Fruit fly (Drosophila melanogaster) whole organism: ENCODE data around the gene CG5290.

Source experiments
- CG8478 ChIP-seq: fragments of >200 bp; optimal IDR thresholded peaks from 2 replicates; lab custom pipeline; 2018; ENCODE audit warnings: inconsistent platforms
- Dll ChIP-seq: fragments of >200 bp; optimal IDR thresholded peaks from 2 replicates; lab custom pipeline; 2017
- EcR ChIP-seq, 2 experiments: fragments of >200 bp; optimal IDR thresholded peaks; 2 replicates each; lab custom pipeline; 2017; ENCODE audit warnings: missing biosample characterization in 2 of 2, missing genetic modification characterization in 2 of 2, missing genetic modification reagents in 2 of 2
- pan ChIP-seq: fragments of >200 bp; optimal IDR thresholded peaks from 2 replicates; lab custom pipeline; 2017
- psq ChIP-seq: fragments of >200 bp; optimal IDR thresholded peaks from 2 replicates; lab custom pipeline; 2017
- usp ChIP-seq: fragments of >200 bp; optimal IDR thresholded peaks from 2 replicates; lab custom pipeline; 2017; ENCODE audit warnings: missing biosample characterization, missing genetic modification characterization, mixed read lengths

The CG5290 gene

DNA sequence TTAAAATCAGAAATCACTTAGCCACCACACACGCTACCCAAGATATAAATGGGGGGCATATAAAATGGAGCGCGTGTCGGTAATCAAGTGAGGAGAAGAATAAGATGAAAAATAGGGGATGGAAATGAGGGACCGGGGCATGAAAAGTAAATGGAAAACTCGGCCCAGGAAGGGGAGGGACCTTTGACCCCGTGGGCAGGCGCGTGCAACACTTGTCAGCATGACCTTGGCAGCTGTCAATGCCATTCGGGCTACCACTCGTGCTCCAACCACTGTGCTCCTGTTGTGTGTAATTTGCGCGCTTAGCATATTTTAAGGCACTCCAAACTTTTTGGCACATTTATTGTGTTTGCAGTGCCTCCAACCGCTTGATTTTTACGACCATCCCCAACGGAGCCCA lies 34.0 kb upstream of the CG5290 start:
- TF ChIP-seq CG8478 (lab: Kevin White, UChicago) (no peak), usp (no peak), pan (lab: Kevin White, UChicago) (no peak), psq (lab: Kevin White, UChicago) (no peak), EcR (GFP tag; optimal IDR thresholded peaks at IDR 0.05; lab: Kevin White, UChicago) (no peak), Dll (lab: Kevin White, UChicago) (no peak)

dm6 chr3L:17945422-17945821 lies 33.1 kb upstream of the CG5290 start:
- no peak for TF ChIP-seq pan (lab: Kevin White, UChicago)
- TF ChIP-seq psq (lab: Kevin White, UChicago) = no peak
- no peak for TF ChIP-seq CG8478 (lab: Kevin White, UChicago)
- no peak for TF ChIP-seq EcR (GFP tag; optimal IDR thresholded peaks at IDR 0.05; lab: Kevin White, UChicago)
- TF ChIP-seq Dll (lab: Kevin White, UChicago) = no peak
- no peak for TF ChIP-seq usp

DNA sequence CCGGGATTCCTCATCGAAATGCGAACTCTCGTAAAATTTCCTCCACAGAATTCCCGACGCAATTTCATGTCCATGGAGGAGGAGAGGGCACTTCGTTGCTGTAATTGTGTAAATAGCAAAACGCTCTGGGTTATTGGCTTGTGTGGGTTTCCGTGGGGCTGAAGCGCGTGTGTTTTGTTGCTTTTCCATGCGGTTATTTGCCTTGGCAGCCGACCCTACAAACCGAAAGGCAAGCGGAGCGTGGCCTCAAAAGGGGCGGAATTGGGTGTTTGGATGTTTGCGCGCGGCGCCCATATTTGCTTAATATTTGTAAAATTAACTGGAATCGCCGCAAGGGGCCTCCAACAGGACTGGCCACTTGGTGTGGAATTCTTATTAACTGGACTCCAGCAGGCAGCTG lies 32.2 kb upstream of the CG5290 start:
- TF ChIP-seq EcR (GFP tag; optimal IDR thresholded peaks at IDR 0.05; lab: Kevin White, UChicago) = no peak
- TF ChIP-seq usp = no peak
- TF ChIP-seq CG8478 (lab: Kevin White, UChicago) = no peak
- no peak for TF ChIP-seq psq (lab: Kevin White, UChicago)
- no peak for TF ChIP-seq pan (lab: Kevin White, UChicago)
- no peak for TF ChIP-seq Dll (lab: Kevin White, UChicago)

dm6 chr3L:17942449-17942848 lies 30.1 kb upstream of the CG5290 start:
- no peak for TF ChIP-seq psq (lab: Kevin White, UChicago)
- TF ChIP-seq pan (lab: Kevin White, UChicago) = no peak
- TF ChIP-seq Dll (lab: Kevin White, UChicago) = no peak
- TF ChIP-seq CG8478 (lab: Kevin White, UChicago) = no peak
- no peak for TF ChIP-seq usp
- no peak for TF ChIP-seq EcR (GFP tag; optimal IDR thresholded peaks at IDR 0.05; lab: Kevin White, UChicago)

DNA sequence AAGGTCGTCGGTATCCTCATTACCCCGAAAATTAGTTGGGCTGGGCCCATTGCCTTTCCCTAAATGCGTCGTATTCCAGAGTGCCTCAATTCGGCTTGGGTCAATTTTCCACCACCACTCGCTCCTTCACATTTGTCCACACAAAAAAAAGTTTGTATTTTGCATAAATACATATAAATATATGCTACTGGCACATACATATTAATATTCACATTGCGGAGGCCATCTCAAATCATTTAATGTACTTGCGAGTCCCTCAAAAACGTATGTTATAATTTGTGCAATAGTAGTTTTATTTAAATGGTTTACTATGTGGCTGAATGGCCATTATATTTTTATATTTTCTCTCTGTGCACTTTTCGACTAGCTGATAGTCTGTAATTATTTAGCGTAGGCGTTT lies 29.2 kb upstream of the CG5290 start:
- TF ChIP-seq EcR (GFP tag; optimal IDR thresholded peaks at IDR 0.05; lab: Kevin White, UChicago) = no peak
- no peak for TF ChIP-seq CG8478 (lab: Kevin White, UChicago)
- no peak for TF ChIP-seq Dll (lab: Kevin White, UChicago)
- no peak for TF ChIP-seq pan (lab: Kevin White, UChicago)
- no peak for TF ChIP-seq psq (lab: Kevin White, UChicago)
- no peak for TF ChIP-seq usp

DNA sequence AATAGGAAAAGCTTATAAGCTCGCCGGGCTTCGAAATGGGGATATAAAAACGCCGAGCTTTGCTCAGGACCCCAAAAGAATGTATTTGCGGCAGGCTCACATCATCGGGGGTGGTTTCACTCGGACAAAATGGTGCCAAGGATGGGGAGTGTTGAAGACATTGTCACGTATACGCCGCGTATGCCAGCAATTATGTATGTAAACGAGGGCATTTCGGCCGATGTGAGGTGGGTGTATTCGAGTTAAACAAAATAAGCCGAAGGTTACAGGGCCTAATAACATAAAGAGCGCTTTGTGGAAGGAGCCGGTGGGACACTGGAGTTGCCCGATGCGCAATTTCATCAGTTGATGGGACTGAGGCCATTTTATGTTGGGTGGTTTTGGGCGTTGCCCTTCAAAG lies 28.6 kb upstream of the CG5290 start:
- TF ChIP-seq Dll (lab: Kevin White, UChicago) (no peak), pan (lab: Kevin White, UChicago) (no peak), EcR (GFP tag; optimal IDR thresholded peaks at IDR 0.05; lab: Kevin White, UChicago) (no peak), CG8478 (lab: Kevin White, UChicago) (no peak), usp (no peak), psq (lab: Kevin White, UChicago) (no peak)

DNA sequence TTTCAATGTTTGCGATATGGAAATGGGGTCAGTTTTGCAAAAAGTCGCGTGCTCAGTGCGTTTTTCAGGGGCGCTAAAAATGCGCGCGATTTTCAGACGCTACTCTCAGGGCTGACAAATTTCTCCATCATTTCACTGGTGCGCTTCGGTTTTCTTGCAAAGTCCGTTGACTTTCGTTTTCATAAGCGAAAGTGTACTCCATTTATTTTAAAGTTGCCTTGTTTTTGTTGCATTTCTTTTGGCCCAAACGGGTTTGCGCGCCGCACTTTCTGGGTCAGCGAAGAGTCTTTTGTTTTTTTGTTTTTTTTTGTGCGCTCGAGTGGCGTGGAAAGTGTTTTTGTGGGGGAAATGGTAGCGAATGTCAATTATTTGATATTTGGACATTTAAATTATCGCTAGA lies 27.3 kb upstream of the CG5290 start:
- no peak for TF ChIP-seq usp
- no peak for TF ChIP-seq pan (lab: Kevin White, UChicago)
- TF ChIP-seq CG8478 (lab: Kevin White, UChicago) = no peak
- TF ChIP-seq Dll (lab: Kevin White, UChicago) = no peak
- no peak for TF ChIP-seq psq (lab: Kevin White, UChicago)
- TF ChIP-seq EcR (GFP tag; optimal IDR thresholded peaks at IDR 0.05; lab: Kevin White, UChicago) = no peak

DNA sequence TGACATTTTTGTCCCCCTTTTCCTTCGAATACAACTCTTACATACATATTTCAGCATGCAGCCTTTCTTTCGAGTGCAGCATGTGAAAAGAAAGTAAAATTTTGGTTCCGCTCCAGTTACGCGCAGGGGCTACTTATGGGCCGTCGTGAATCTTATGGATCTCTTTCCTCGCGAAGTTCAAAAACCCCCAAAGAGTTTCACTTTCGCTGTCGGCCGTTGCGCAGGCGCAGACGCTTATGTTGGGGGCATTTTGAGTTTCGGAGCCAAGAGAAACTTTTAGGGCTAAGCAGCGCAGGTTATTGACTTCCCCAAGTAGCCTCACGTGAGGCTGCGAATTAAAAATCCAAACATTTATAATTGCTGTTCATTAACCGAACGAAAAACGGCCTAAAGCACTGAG lies 26.3 kb upstream of the CG5290 start:
- no peak for TF ChIP-seq psq (lab: Kevin White, UChicago)
- TF ChIP-seq pan (lab: Kevin White, UChicago) = no peak
- TF ChIP-seq usp = no peak
- no peak for TF ChIP-seq EcR (GFP tag; optimal IDR thresholded peaks at IDR 0.05; lab: Kevin White, UChicago)
- no peak for TF ChIP-seq CG8478 (lab: Kevin White, UChicago)
- TF ChIP-seq Dll (lab: Kevin White, UChicago) = no peak

dm6 chr3L:17937315-17937714 lies 24.9 kb upstream of the CG5290 start:
- TF ChIP-seq EcR (GFP tag; optimal IDR thresholded peaks at IDR 0.05; lab: Kevin White, UChicago) (no peak), CG8478 (lab: Kevin White, UChicago) (no peak), pan (lab: Kevin White, UChicago) (no peak), Dll (lab: Kevin White, UChicago) (no peak), psq (lab: Kevin White, UChicago) (no peak), usp (no peak)

dm6 chr3L:17935032-17935431 lies 22.7 kb upstream of the CG5290 start:
- TF ChIP-seq pan (lab: Kevin White, UChicago) (no peak), usp (no peak), EcR (GFP tag; optimal IDR thresholded peaks at IDR 0.05; lab: Kevin White, UChicago) (no peak), psq (lab: Kevin White, UChicago) (no peak), Dll (lab: Kevin White, UChicago) (no peak), CG8478 (lab: Kevin White, UChicago) (no peak)

- TF ChIP-seq CG8478 (lab: Kevin White, UChicago) = no peak
- TF ChIP-seq EcR (GFP tag; optimal IDR thresholded peaks at IDR 0.05; lab: Kevin White, UChicago) = no peak
- TF ChIP-seq psq (lab: Kevin White, UChicago) = no peak
- no peak for TF ChIP-seq usp
- TF ChIP-seq Dll (lab: Kevin White, UChicago) = no peak
- no peak for TF ChIP-seq pan (lab: Kevin White, UChicago)
These were observed 21.5 kb upstream of the CG5290 start for dm6 chr3L:17933788-17934318.

DNA sequence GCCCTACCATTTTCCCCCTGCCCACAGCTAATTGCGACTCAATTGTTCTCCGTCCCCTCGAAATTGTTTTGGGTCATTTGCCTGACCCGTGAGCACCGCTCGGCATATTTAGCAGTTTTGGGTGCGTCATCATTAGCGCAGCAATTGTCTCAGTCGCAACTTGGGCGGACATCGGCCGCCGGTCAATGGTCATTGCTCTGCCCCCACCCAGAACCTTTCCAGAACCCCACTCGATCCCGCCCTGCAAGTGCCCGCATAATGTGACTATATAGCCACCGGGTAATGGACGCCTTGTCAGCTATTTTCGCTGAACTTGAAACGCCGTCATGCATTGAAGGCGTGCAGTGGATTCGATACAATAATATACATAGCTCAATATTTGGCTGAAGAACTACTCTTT lies 20.7 kb upstream of the CG5290 start:
- TF ChIP-seq CG8478 (lab: Kevin White, UChicago) (no peak), EcR (GFP tag; optimal IDR thresholded peaks at IDR 0.05; lab: Kevin White, UChicago) (no peak), Dll (lab: Kevin White, UChicago) (no peak), usp (no peak), psq (lab: Kevin White, UChicago) (no peak), pan (lab: Kevin White, UChicago) (no peak)
